Worm (Caenorhabditis elegans): ENCODE measurements around the gene F26G1.11.

The F26G1.11 gene

DNA sequence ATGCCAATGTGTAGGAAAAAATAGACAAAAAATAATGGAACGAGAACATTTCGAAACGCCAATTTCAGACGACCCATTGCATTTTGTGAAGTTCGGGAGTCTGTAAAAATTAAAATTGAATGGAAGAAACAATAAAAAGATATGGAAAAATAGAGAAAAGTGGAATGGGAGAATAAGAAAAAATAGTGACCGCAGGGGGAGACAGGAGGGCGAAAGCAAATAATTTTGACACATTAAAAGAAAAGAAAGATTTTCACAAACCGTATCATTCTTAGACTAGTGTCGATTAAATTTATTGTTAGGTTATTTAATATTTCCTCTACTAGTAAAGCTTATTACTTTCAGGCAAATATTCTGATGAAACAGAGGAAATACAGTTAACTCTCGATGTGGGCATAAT, 43.1 kb upstream of the F26G1.11 start, which contains the start of gene F41C3.11:
TSS of gene F41C3.11 (minus strand) at position 101 of the 400 bp plus-strand sequence.
- TF ChIP-seq aly-2 (tag; optimal IDR thresholded peaks at IDR 0.05) (no peak), pha-4 (GFP tag; IDR thresholded peaks at IDR 0.05) (no peak), pha-4 (tag; optimal IDR thresholded peaks at IDR 0.05) (no peak), Y48G9A.11 (GFP tag; IDR thresholded peaks at IDR 0.05) (no peak), mes-2 (tag; optimal IDR thresholded peaks at IDR 0.05; ENCODE audit: poor library complexity, severe bottlenecking) (no peak), daf-8 (GFP tag; IDR thresholded peaks at IDR 0.05) (no peak), zip-11 (GFP tag; IDR thresholded peaks at IDR 0.05) (no peak), T20F7.1 (GFP tag; optimal IDR thresholded peaks at IDR 0.05) (no peak), F10B5.3 (tag; optimal IDR thresholded peaks at IDR 0.05) (no peak), nhr-111 (GFP tag; optimal IDR thresholded peaks at IDR 0.05) (no peak), lir-3 (tag; optimal IDR thresholded peaks at IDR 0.05) (no peak), arid-1 (GFP tag; conservative IDR thresholded peaks at IDR 0.05) (no peak), ctbp-1 (GFP tag; IDR thresholded peaks at IDR 0.05) (no peak), zfp-3 (GFP tag; conservative IDR thresholded peaks at IDR 0.05) (no peak), dve-1 (tag; optimal IDR thresholded peaks at IDR 0.05; ENCODE audit: insufficient read depth) (no peak)

DNA sequence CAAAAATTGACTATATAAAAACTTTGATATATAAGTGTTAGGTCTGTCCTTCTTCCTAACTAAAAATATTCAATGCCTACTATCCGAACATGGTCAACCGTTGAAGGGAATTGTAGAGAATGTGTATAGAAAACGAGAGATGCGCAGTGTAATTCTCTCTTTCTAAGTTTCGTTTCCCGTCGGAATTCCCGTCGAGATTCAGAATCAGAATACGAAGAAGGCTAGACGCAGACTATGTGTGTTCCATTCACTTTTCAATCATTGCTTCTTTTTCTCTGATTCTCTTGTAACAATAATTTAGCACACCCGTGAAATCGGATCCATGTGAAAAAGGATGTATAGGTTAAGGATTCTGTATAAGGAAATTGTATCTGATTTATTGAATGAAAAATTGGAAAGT, 42.5 kb upstream of the F26G1.11 start:
- peak; percentile 48 for TF ChIP-seq nhr-28 (tag; optimal IDR thresholded peaks at IDR 0.05)
- no peak for TF ChIP-seq gei-8 (GFP tag; optimal IDR thresholded peaks at IDR 0.05)
- TF ChIP-seq snpc-1.2 (GFP tag; IDR thresholded peaks at IDR 0.05): no peak
- TF ChIP-seq daf-19 (GFP tag; conservative IDR thresholded peaks at IDR 0.05): no peak
- TF ChIP-seq T26A8.4 (GFP tag; IDR thresholded peaks at IDR 0.05): no peak
- TF ChIP-seq php-3 (GFP tag; IDR thresholded peaks at IDR 0.05): no peak
- peak; percentile 56 for TF ChIP-seq nhr-25 (tag; optimal IDR thresholded peaks at IDR 0.05; ENCODE audit: borderline replicate concordance, insufficient read depth)

DNA sequence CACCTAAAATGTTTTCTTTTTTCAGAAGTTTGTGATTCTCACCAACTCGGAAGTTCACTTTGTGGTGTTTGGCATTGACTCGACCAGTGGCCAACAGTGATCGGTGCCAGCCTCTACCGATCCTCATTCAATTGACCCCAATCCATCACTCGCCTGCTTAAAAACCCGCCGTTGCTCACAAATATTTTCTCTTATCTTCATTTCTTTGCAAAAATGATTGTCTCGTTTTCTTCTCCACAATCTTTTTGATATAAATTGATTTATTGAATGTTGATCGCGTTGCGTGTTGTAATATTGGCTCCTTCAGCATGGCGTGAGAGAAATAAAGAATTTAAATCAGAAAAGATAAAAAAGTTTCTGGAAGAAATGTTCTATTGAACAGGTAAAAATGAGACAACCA, 40.4 kb upstream of the F26G1.11 start:
- no peak for TF ChIP-seq nhr-28 (tag; optimal IDR thresholded peaks at IDR 0.05)
- no peak for TF ChIP-seq F44E2.7 (GFP tag; IDR thresholded peaks at IDR 0.05)
- no peak for TF ChIP-seq zfp-2 (tag; optimal IDR thresholded peaks at IDR 0.05)
- no peak for TF ChIP-seq skn-1 (tag; optimal IDR thresholded peaks at IDR 0.05)
- no peak for TF ChIP-seq ama-1 (optimal IDR thresholded peaks at IDR 0.05)
- peak in 1 of 2 experiments; percentile 90 for TF ChIP-seq daf-16 (GFP tag; optimal IDR thresholded peaks at IDR 0.05)
- TF ChIP-seq daf-16 (tag; optimal IDR thresholded peaks at IDR 0.05): no peak
- no peak for TF ChIP-seq egl-27 (tag; optimal IDR thresholded peaks at IDR 0.05)
- no peak for TF ChIP-seq ztf-11 (tag; optimal IDR thresholded peaks at IDR 0.05)
- peak in 1 of 2 experiments; percentile 6 for TF ChIP-seq unc-62 (GFP tag; optimal IDR thresholded peaks at IDR 0.05 in 1 of 2)
- TF ChIP-seq unc-62 (tag; optimal IDR thresholded peaks at IDR 0.05): no peak
- TF ChIP-seq ceh-44 (GFP tag; IDR thresholded peaks at IDR 0.05): no peak
- TF ChIP-seq mdl-1 (tag; optimal IDR thresholded peaks at IDR 0.05): no peak
- TF ChIP-seq snpc-4 (tag; optimal IDR thresholded peaks at IDR 0.05): no peak
- TF ChIP-seq F26F4.8 (GFP tag; conservative IDR thresholded peaks at IDR 0.05): no peak
- TF ChIP-seq hif-1 (tag; optimal IDR thresholded peaks at IDR 0.05): no peak

DNA sequence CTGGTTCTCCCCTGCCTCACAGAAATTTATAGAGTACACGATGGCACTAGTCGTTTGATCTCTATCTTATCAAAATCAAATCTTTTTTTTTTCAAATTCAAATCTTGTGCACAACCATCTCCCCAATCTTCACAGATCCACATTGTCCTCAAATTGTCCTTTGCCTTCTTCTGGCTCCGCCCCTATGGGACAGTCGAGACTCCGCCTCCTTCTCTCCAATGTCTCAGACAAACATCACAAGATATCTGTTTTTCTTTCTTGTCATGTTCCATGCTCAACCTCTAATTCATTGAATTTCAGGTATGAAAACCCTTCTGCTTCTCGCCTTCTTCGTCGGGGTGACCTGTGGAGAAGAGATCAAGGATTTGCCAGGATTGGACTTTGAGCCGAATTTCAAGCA, 39.6 kb upstream of the F26G1.11 start, which contains the start of gene ctsa-1.1:
TSS of gene ctsa-1.1 (plus strand) at position 301 of the 400 bp plus-strand sequence.
- TF ChIP-seq unc-62 (GFP tag; optimal IDR thresholded peaks at IDR 0.05 in 1 of 2): peak in 1 of 2 experiments; percentile 3
- TF ChIP-seq unc-62 (tag; optimal IDR thresholded peaks at IDR 0.05): no peak
- TF ChIP-seq nhr-76 (tag; optimal IDR thresholded peaks at IDR 0.05): no peak

Measured in whole organism, L4 larva.